Worm (Caenorhabditis elegans): ENCODE measurements around the gene marc-1.

marc-1 gene

DNA sequence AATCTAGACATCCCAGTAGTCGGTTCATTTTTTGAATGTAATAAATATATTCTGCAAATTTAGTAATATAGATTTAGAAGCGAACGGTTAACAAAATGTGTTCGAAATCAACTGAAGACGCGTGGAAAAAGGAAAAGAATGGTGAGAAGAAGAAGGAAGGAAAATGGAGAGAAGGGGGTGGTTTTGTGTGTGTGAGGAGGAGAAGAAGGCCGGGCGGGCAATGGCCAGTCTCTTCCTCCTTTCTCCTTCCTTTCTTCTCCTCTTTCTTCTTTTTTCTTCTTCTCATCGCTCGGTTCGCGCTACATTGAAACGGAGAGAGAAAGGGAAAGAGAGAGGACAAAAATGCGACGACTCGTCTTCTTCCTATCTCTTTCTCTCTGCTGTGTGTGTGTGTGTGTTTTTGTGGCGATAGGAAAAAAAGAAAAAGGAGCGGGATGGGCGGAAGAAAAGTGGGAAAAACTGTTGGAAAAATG lies 47.4 kb upstream of the marc-1 start, which contains the start of gene ztf-9:
TSS of gene ztf-9 (minus strand) at position 51 of the 473 bp plus-strand sequence.
- no peak for TF ChIP-seq B0035.1 (tag; optimal IDR thresholded peaks at IDR 0.05)
- TF ChIP-seq egrh-3 (GFP tag; IDR thresholded peaks at IDR 0.05): peak; percentile 69
- no peak for TF ChIP-seq D2030.7 (GFP tag; IDR thresholded peaks at IDR 0.05)
- no peak for TF ChIP-seq nfya-1 (tag; optimal IDR thresholded peaks at IDR 0.05; ENCODE audit: borderline replicate concordance, insufficient read depth)
- no peak for TF ChIP-seq hmg-1.2 (GFP tag; IDR thresholded peaks at IDR 0.05)
- TF ChIP-seq attf-5 (GFP tag; optimal IDR thresholded peaks at IDR 0.05): peak; percentile 33
- TF ChIP-seq lin-40 (tag; optimal IDR thresholded peaks at IDR 0.05): peak; percentile 42
- no peak for TF ChIP-seq efl-1 (GFP tag; optimal IDR thresholded peaks at IDR 0.05)
- TF ChIP-seq mcd-1 (GFP tag; IDR thresholded peaks at IDR 0.05): peak; percentile 35; the same call in 1 of the 2 replicates
- peak; percentile 26 for TF ChIP-seq K12H6.12 (tag; optimal IDR thresholded peaks at IDR 0.05)
- no peak for TF ChIP-seq nhr-90 (tag; optimal IDR thresholded peaks at IDR 0.05)
- TF ChIP-seq tlf-1 (GFP tag; optimal IDR thresholded peaks at IDR 0.05): no peak
- TF ChIP-seq madf-8 (GFP tag; conservative IDR thresholded peaks at IDR 0.05): no peak
- no peak for TF ChIP-seq ztf-3 (GFP tag; optimal IDR thresholded peaks at IDR 0.05)
- TF ChIP-seq F23B12.7 (tag; optimal IDR thresholded peaks at IDR 0.05; ENCODE audit: insufficient read depth): peak; percentile 17
- TF ChIP-seq sdz-38 (tag; optimal IDR thresholded peaks at IDR 0.05): no peak
- peak; percentile 23 for TF ChIP-seq lin-54 (GFP tag; optimal IDR thresholded peaks at IDR 0.05)
- TF ChIP-seq madf-10 (tag; optimal IDR thresholded peaks at IDR 0.05): peak; percentile 11
- TF ChIP-seq ama-1 (optimal IDR thresholded peaks at IDR 0.05): no peak
- no peak for TF ChIP-seq ama-1 (GFP tag; optimal IDR thresholded peaks at IDR 0.05)
- TF ChIP-seq repo-1 (tag; optimal IDR thresholded peaks at IDR 0.05): peak; percentile 23
- TF ChIP-seq F49E8.2 (tag; optimal IDR thresholded peaks at IDR 0.05; ENCODE audit: insufficient read depth): no peak
- no peak for TF ChIP-seq snpc-4 (GFP tag; optimal IDR thresholded peaks at IDR 0.05)
- TF ChIP-seq snpc-4 (tag; optimal IDR thresholded peaks at IDR 0.05): peak in 1 of 4 experiments; percentile 1
- TF ChIP-seq ceh-27 (GFP tag; optimal IDR thresholded peaks at IDR 0.05): peak; percentile 5
- 0 out of 2 replicates have a peak, but pooled peaks have one; percentile 69 for TF ChIP-seq dox-1 (GFP tag; IDR thresholded peaks at IDR 0.05)
- TF ChIP-seq somi-1 (GFP tag; optimal IDR thresholded peaks at IDR 0.05): peak; percentile 34
- no peak for TF ChIP-seq hrde-1 (tag; optimal IDR thresholded peaks at IDR 0.05; ENCODE audit: borderline replicate concordance)
- TF ChIP-seq him-1 (tag; optimal IDR thresholded peaks at IDR 0.05): no peak
- TF ChIP-seq dpl-1 (GFP tag; optimal IDR thresholded peaks at IDR 0.05): no peak
- no peak for TF ChIP-seq B0261.1 (tag; optimal IDR thresholded peaks at IDR 0.05)
- TF ChIP-seq nhr-80 (tag; optimal IDR thresholded peaks at IDR 0.05): peak; percentile 30

DNA sequence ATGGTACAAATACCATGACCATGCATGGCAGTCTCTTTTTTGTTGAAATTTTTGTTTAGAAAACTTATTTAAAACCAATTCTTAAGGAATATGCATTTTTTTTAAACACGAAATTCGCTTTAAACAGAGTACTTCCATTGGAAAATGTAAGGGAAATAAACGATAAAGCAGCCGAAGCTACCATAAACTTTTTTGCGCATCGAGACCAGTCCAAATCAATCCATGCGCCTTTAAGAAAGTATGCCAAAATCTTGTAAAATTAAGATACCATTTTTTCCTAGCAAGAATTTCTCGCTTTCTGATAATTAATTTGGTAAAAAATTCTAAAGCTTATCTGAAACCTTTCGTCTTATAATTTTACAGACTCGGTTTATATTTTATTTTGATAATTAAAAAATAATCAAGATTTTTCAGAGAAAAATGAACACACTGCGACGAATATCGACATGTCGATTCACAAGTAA lies 46.8 kb upstream of the marc-1 start, which contains the start of gene ZK287.7:
TSS of gene ZK287.7 (plus strand) at position 414 of the 464 bp plus-strand sequence.
- 0 out of 2 replicates have a peak, but pooled peaks have one; percentile 37 for TF ChIP-seq madf-6 (GFP tag; IDR thresholded peaks at IDR 0.05)
- no peak for TF ChIP-seq nhr-80 (tag; optimal IDR thresholded peaks at IDR 0.05)
- peak; percentile 13 for TF ChIP-seq xnd-1 (tag; optimal IDR thresholded peaks at IDR 0.05)
- TF ChIP-seq lsl-1 (GFP tag; optimal IDR thresholded peaks at IDR 0.05): peak; percentile 76
- peak; percentile 70 for TF ChIP-seq F33H1.4 (GFP tag; IDR thresholded peaks at IDR 0.05)

DNA sequence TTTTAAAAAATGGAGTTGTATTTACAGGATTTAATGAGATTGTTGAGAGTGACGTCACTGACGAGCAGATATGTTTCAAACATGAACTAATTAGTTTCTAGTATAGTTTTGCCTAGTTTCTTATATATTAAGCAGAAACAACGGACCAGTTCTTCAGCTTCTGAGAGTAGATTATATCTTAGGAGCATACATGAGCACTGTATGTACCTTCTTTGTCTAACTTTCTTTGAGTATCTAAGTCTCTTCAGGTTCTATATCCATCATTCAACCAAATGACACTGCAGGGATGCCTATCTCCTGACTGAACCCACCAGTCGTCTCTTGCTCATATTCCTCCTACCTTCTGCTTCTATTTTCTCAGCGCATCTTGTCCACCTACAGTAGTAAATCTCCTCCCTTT lies 42.8 kb upstream of the marc-1 start, which contains the start of gene her-1:
TSS of gene her-1 (plus strand) at position 301 of the 400 bp plus-strand sequence.
- no peak for TF ChIP-seq T26A5.8 (tag; optimal IDR thresholded peaks at IDR 0.05)
- TF ChIP-seq egl-18 (GFP tag; IDR thresholded peaks at IDR 0.05): no peak
- TF ChIP-seq mel-28 (tag; optimal IDR thresholded peaks at IDR 0.05; ENCODE audit: borderline replicate concordance): no peak
- TF ChIP-seq ztf-25 (GFP tag; IDR thresholded peaks at IDR 0.05): no peak
- no peak for TF ChIP-seq lir-1 (GFP tag; conservative IDR thresholded peaks at IDR 0.05)
- TF ChIP-seq K11D2.4 (GFP tag; IDR thresholded peaks at IDR 0.05): no peak
- TF ChIP-seq F55B11.4 (tag; optimal IDR thresholded peaks at IDR 0.05; ENCODE audit: borderline replicate concordance, insufficient read depth): no peak

All from whole organism, young adult.